Worm (Caenorhabditis elegans): ENCODE data around the gene exp-1.

The exp-1 gene

DNA sequence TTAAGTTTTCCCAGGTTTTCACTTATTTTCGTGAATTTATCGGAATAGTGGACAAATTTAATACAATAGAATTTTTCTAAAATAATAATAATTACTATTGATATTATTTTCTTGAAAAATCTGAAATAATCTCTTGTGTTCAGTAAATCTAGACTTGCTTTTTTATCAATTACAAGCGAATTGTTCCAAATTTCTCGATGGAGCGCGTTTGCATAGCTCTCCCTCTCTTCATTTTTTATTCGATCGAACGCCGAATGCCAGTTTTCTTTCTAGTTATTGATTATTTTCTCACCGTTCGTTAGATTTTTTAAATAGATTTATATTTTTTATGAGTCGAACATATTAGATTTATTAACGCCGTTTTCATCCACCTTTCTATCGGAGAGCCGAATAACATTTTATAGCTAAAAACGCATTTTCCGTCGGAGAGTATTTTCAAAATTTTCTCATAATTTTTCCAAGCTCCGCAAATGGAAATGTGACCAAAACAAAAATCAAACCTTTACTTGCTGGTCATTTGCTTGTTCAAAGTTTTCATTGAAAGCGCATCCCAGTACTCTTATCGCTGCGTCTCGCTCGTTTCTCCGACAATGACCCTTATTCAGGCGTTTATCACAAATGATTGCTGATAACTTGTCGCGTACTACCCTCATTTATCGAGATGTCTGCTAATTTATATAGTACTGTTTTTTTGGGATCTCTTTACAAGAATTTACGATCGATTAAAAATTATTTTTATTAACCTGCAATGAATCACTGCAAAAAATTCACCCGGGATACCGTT lies 38.1 kb downstream of the exp-1 start (continued):
- TF ChIP-seq rnt-1 (tag; optimal IDR thresholded peaks at IDR 0.05) (no peak), hpl-2 (GFP tag; optimal IDR thresholded peaks at IDR 0.05) (no peak), sptf-1 (tag; optimal IDR thresholded peaks at IDR 0.05) (no peak), ceh-88 (GFP tag; IDR thresholded peaks at IDR 0.05) (no peak), Y116A8C.19 (tag; optimal IDR thresholded peaks at IDR 0.05; ENCODE audit: borderline replicate concordance) (no peak), dpl-1 (GFP tag; optimal IDR thresholded peaks at IDR 0.05) (peak in 1 of 3 experiments; percentile 30), pag-3 (tag; optimal IDR thresholded peaks at IDR 0.05; ENCODE audit: borderline replicate concordance, insufficient read depth) (no peak), zip-4 (GFP tag; optimal IDR thresholded peaks at IDR 0.05) (no peak), elt-2 (tag; optimal IDR thresholded peaks at IDR 0.05) (peak; percentile 74), aha-1 (tag; optimal IDR thresholded peaks at IDR 0.05) (no peak), vab-15 (tag; optimal IDR thresholded peaks at IDR 0.05) (no peak), egl-27 (tag; optimal IDR thresholded peaks at IDR 0.05) (no peak), elt-3 (tag; optimal IDR thresholded peaks at IDR 0.05) (peak in 1 of 6 experiments; percentile 9), nhr-76 (tag; optimal IDR thresholded peaks at IDR 0.05) (no peak), tbx-2 (tag; optimal IDR thresholded peaks at IDR 0.05) (no peak), xbp-1 (tag; optimal IDR thresholded peaks at IDR 0.05) (no peak), irx-1 (tag; optimal IDR thresholded peaks at IDR 0.05) (no peak), nhr-84 (tag; optimal IDR thresholded peaks at IDR 0.05) (no peak), nhr-19 (GFP tag; conservative IDR thresholded peaks at IDR 0.05) (no peak), fkh-10 (GFP tag; optimal IDR thresholded peaks at IDR 0.05) (no peak), ztf-11 (tag; optimal IDR thresholded peaks at IDR 0.05) (no peak), lin-39 (tag; optimal IDR thresholded peaks at IDR 0.05) (no peak), snu-23 (GFP tag; optimal IDR thresholded peaks at IDR 0.05) (no peak), ces-1 (GFP tag; optimal IDR thresholded peaks at IDR 0.05) (no peak)

DNA sequence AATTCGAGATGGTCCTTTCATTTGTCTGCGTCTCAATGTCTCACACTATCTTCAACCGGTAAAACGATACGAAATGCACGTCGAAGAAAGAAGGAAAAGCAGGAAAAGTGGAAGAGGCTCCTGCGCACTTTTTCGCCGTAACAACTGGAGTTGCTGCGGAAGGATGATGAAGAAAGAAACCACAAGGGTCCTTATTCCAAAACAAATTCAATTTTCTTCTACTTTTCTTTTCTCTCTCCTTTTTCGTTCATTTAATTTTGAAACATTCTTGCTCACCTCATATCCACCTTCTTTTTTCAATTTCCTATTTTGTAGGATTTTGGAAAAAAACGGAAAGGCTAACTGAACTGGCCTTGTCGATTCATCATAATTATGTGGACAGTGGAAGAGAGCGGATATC lies 40.3 kb downstream of the exp-1 start:
- TF ChIP-seq hlh-17 (GFP tag; optimal IDR thresholded peaks at IDR 0.05; ENCODE audit: borderline replicate concordance) (no peak), lin-15B (tag; optimal IDR thresholded peaks at IDR 0.05) (no peak), hlh-4 (tag; optimal IDR thresholded peaks at IDR 0.05) (no peak), sup-37 (GFP tag; optimal IDR thresholded peaks at IDR 0.05) (no peak), C04F5.9 (tag; optimal IDR thresholded peaks at IDR 0.05) (no peak), nhr-71 (tag; optimal IDR thresholded peaks at IDR 0.05) (no peak), lin-14 (GFP tag; optimal IDR thresholded peaks at IDR 0.05) (peak; percentile 61)

DNA sequence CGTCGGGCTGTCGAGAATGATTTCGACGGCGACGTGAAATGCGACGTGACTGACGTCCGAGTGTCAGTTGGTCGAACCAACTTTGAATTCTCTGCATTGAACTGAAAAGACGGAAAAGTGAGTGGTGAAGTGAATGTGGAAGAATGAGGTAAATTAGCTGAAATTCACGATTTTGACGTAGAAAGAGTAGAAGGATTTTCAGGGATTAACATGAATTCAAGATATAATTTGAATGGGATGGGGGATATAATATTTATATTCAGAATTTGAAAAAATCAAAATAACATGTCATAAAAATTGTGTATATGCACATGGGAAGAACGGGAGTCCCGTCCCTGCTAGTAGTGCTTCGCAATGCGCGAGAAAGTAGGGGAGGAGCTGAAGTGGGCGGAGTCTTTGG lies 42.7 kb downstream of the exp-1 start, which contains the start of gene C29H12.6:
Gene C29H12.6, minus strand, starts transcription at position 101 of the 400 bp plus-strand sequence.
- peak; percentile 13 for TF ChIP-seq dsc-1 (tag; optimal IDR thresholded peaks at IDR 0.05)
- no peak for TF ChIP-seq elt-2 (tag; optimal IDR thresholded peaks at IDR 0.05)

DNA sequence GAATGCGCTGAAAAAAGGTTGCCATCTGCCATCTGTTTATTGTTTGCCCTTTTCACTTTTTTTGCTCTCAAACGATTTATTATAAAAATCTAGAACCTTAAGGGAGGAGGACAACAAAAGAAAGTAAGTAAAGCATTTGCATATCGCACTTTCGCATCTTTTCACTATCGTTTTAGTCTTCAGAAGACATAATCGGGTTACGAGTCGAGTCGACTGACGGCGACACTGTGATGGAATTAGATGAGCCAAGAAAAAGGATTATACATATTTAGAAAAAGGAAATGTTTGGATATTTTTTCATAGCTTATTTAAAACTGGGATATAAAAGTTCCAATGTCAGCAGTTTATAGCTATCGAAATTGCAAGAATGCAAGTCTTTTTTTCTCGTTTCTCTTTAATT lies 44.2 kb downstream of the exp-1 start:
- TF ChIP-seq lin-39 (tag; optimal IDR thresholded peaks at IDR 0.05), result no peak
- no peak for TF ChIP-seq egl-27 (tag; optimal IDR thresholded peaks at IDR 0.05)
- TF ChIP-seq blmp-1 (tag; optimal IDR thresholded peaks at IDR 0.05), result peak; percentile 25

DNA sequence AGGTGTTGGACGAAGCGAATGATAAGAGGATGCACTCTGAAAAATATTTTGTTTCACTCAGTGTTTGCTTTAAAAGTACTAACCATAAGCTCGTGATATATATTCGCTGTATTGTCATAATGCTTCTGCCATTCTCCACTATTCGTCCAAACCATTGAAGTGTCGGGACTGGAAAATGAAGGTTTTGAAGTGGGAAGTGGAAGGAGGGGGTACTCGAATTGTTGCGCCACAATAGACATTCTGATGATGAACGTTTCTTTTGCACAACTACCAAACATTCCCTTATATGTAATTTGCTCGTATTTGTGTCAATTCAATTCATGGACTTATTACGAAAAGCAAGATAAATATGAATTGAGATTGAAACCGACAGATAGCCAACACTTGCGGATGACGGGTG lies 45.6 kb downstream of the exp-1 start:
- TF ChIP-seq fkh-10 (GFP tag; optimal IDR thresholded peaks at IDR 0.05) (peak; percentile 16), lin-35 (GFP tag; optimal IDR thresholded peaks at IDR 0.05) (no peak), Y116A8C.19 (tag; optimal IDR thresholded peaks at IDR 0.05; ENCODE audit: borderline replicate concordance) (no peak)
